Worm (Caenorhabditis elegans): Measurements from ENCODE around the gene cest-16.

The cest-16 gene

DNA sequence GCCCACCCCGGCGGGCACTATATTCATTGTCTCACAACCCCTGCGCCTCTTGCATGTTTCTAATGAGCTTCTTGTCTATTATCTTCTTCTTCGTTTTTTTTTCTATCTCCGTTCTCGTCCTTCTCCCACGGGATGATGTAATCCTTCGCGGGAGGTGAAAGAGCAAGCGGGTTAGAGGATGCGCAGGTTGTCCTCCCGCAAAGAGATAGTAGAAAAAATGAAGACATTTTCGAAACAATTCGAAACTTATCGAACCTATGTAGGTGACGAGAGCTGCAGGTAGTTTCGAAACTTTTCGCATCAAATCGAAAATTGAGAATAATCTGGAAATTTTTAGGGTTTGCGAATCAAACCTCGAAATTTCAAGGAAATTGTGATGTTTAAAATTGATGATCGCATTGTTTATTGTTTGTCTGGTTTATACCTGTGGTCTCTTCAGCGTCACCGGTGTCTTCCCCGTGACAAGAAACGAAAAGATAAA, 49.4 kb upstream of the cest-16 start (continued):
- TF ChIP-seq mdl-1 (tag; optimal IDR thresholded peaks at IDR 0.05) (peak in 1 of 2 experiments; percentile 60), tlp-1 (tag; optimal IDR thresholded peaks at IDR 0.05) (no peak), ceh-90 (tag; optimal IDR thresholded peaks at IDR 0.05) (no peak), ets-5 (GFP tag; IDR thresholded peaks at IDR 0.05) (no peak), lin-39 (tag; optimal IDR thresholded peaks at IDR 0.05) (no peak), blmp-1 (tag; optimal IDR thresholded peaks at IDR 0.05) (peak; percentile 72), elt-2 (tag; optimal IDR thresholded peaks at IDR 0.05) (peak; percentile 50), lin-35 (GFP tag; optimal IDR thresholded peaks at IDR 0.05) (peak in 1 of 2 experiments; percentile 64), dsc-1 (tag; optimal IDR thresholded peaks at IDR 0.05) (peak; percentile 54), nhr-76 (tag; optimal IDR thresholded peaks at IDR 0.05) (no peak), snpc-4 (tag; optimal IDR thresholded peaks at IDR 0.05) (no peak), nhr-12 (tag; optimal IDR thresholded peaks at IDR 0.05) (no peak), nhr-11 (tag; optimal IDR thresholded peaks at IDR 0.05) (peak; percentile 34), mab-9 (GFP tag; IDR thresholded peaks at IDR 0.05) (no peak), zip-4 (GFP tag; optimal IDR thresholded peaks at IDR 0.05) (peak; percentile 18), ceh-8 (GFP tag; optimal IDR thresholded peaks at IDR 0.05) (no peak), grh-1 (GFP tag; IDR thresholded peaks at IDR 0.05) (no peak), fos-1 (tag; optimal IDR thresholded peaks at IDR 0.05) (no peak), mef-2 (tag; optimal IDR thresholded peaks at IDR 0.05) (no peak), vab-15 (tag; optimal IDR thresholded peaks at IDR 0.05) (no peak), ceh-63 (GFP tag; optimal IDR thresholded peaks at IDR 0.05) (no peak), dpl-1 (GFP tag; optimal IDR thresholded peaks at IDR 0.05) (peak in 1 of 3 experiments; percentile 60), tbx-2 (tag; optimal IDR thresholded peaks at IDR 0.05) (peak; percentile 68), unc-86 (tag; optimal IDR thresholded peaks at IDR 0.05) (no peak), lin-14 (GFP tag; optimal IDR thresholded peaks at IDR 0.05) (peak; percentile 92), C34B4.2 (tag; optimal IDR thresholded peaks at IDR 0.05) (no peak), nhr-237 (tag; optimal IDR thresholded peaks at IDR 0.05) (peak; percentile 15), elt-3 (tag; optimal IDR thresholded peaks at IDR 0.05) (peak in 4 of 6 experiments; percentile 62 to 92 (median 76)), rnt-1 (tag; optimal IDR thresholded peaks at IDR 0.05) (peak; percentile 82), xbp-1 (tag; optimal IDR thresholded peaks at IDR 0.05) (peak; percentile 54), unc-130 (tag; optimal IDR thresholded peaks at IDR 0.05) (peak; percentile 58), hlh-4 (tag; optimal IDR thresholded peaks at IDR 0.05) (no peak), nhr-19 (GFP tag; conservative IDR thresholded peaks at IDR 0.05) (peak; percentile 51), aha-1 (tag; optimal IDR thresholded peaks at IDR 0.05) (no peak)

DNA sequence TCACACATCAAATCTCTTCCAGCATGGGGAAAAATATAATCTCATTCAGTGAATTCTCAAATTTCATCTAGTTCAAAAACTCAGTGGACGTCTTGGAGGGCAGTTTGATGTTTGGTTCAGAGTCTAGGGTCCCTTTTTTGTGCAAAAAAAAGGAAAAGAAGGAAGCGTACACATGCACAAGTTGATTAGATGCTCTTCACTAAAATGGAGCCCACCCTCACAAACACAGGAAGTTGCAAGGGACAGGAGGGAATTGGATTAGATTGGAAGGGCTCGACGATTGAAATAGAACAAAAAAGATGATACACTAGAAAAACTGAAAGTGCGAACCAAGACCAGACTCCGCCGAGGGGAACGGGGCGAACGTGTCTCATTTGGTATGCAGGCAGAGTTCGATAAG, 48.9 kb upstream of the cest-16 start:
- peak; percentile 72 for TF ChIP-seq ces-1 (GFP tag; optimal IDR thresholded peaks at IDR 0.05)
- TF ChIP-seq unc-130 (tag; optimal IDR thresholded peaks at IDR 0.05): no peak
- no peak for TF ChIP-seq C16A3.4 (tag; optimal IDR thresholded peaks at IDR 0.05)
- no peak for TF ChIP-seq nhr-84 (tag; optimal IDR thresholded peaks at IDR 0.05)
- TF ChIP-seq egl-27 (tag; optimal IDR thresholded peaks at IDR 0.05): no peak
- no peak for TF ChIP-seq lir-3 (tag; optimal IDR thresholded peaks at IDR 0.05; ENCODE audit: poor library complexity)
- no peak for TF ChIP-seq ceh-63 (GFP tag; optimal IDR thresholded peaks at IDR 0.05)
- no peak for TF ChIP-seq unc-62 (GFP tag; optimal IDR thresholded peaks at IDR 0.05)
- TF ChIP-seq nhr-47 (tag; optimal IDR thresholded peaks at IDR 0.05): no peak
- no peak for TF ChIP-seq tbx-2 (tag; optimal IDR thresholded peaks at IDR 0.05)
- TF ChIP-seq nhr-11 (tag; optimal IDR thresholded peaks at IDR 0.05): no peak
- TF ChIP-seq fkh-4 (tag; optimal IDR thresholded peaks at IDR 0.05; ENCODE audit: borderline replicate concordance): no peak
- no peak for TF ChIP-seq C34B4.2 (tag; optimal IDR thresholded peaks at IDR 0.05)
- TF ChIP-seq mab-9 (GFP tag; IDR thresholded peaks at IDR 0.05): no peak
- peak; percentile 88 for TF ChIP-seq lin-14 (GFP tag; optimal IDR thresholded peaks at IDR 0.05)
- no peak for TF ChIP-seq ztf-11 (tag; optimal IDR thresholded peaks at IDR 0.05)
- no peak for TF ChIP-seq isw-1 (GFP tag; IDR thresholded peaks at IDR 0.05)
- no peak for TF ChIP-seq grh-1 (GFP tag; IDR thresholded peaks at IDR 0.05)
- no peak for TF ChIP-seq nhr-76 (tag; optimal IDR thresholded peaks at IDR 0.05)
- TF ChIP-seq fkh-10 (GFP tag; optimal IDR thresholded peaks at IDR 0.05): peak; percentile 91
- no peak for TF ChIP-seq alr-1 (tag; optimal IDR thresholded peaks at IDR 0.05; ENCODE audit: borderline replicate concordance)
- TF ChIP-seq nhr-90 (tag; optimal IDR thresholded peaks at IDR 0.05; ENCODE audit: poor library complexity): no peak
- TF ChIP-seq ceh-90 (tag; optimal IDR thresholded peaks at IDR 0.05): no peak
- TF ChIP-seq efl-1 (optimal IDR thresholded peaks at IDR 0.05): no peak
- TF ChIP-seq efl-1 (GFP tag; optimal IDR thresholded peaks at IDR 0.05 in 1 of 2): peak in 1 of 2 experiments; percentile 92
- no peak for TF ChIP-seq zag-1 (tag; optimal IDR thresholded peaks at IDR 0.05)
- TF ChIP-seq nhr-28 (tag; optimal IDR thresholded peaks at IDR 0.05): no peak
